Fruit fly (Drosophila melanogaster) whole organism, pupa: ENCODE data around the gene p38c.

Source experiments
- CG10348 ChIP-seq: fragments of 200-800 bp; sonication (Bioruptor generic); IDR thresholded peaks from 2 replicates; pipeline ENCODE4 v1.3.6; 2022; ENCODE audit warnings: missing biosample characterization, missing genetic modification characterization
- CG17806 ChIP-seq: fragments of 200-800 bp; sonication (Bioruptor generic); optimal IDR thresholded peaks from 2 replicates; lab custom pipeline; 2018; ENCODE audit warnings: missing biosample characterization, mild to moderate bottlenecking, missing genetic modification characterization, moderate library complexity
- CG32121 ChIP-seq: fragments of 200-800 bp; sonication (Bioruptor generic); IDR thresholded peaks from 2 replicates; pipeline ENCODE4 v1.3.6; 2022; ENCODE audit warnings: missing biosample characterization, missing genetic modification characterization
- D1 ChIP-seq: fragments of 200-800 bp; sonication (Bioruptor generic); optimal IDR thresholded peaks from 2 replicates; lab custom pipeline; 2018; ENCODE audit warnings: missing biosample characterization, mild to moderate bottlenecking, missing genetic modification characterization, moderate library complexity
- EcR ChIP-seq: fragments of 200-800 bp; sonication (Bioruptor generic); optimal IDR thresholded peaks from 3 replicates; lab custom pipeline; 2019; ENCODE audit warnings: missing biosample characterization, missing genetic modification characterization, mild to moderate bottlenecking, moderate library complexity, missing genetic modification reagents
- Ets98B ChIP-seq: fragments of 200-800 bp; sonication (Bioruptor generic); IDR thresholded peaks from 2 replicates; pipeline ENCODE4 v1.3.6; 2022; ENCODE audit warnings: missing biosample characterization, missing genetic modification characterization
- Snoo ChIP-seq: fragments of 200-800 bp; sonication (Bioruptor generic); optimal IDR thresholded peaks from 3 replicates; lab custom pipeline; 2017; ENCODE audit warnings: missing biosample characterization, mild to moderate bottlenecking, missing genetic modification characterization, inconsistent platforms

dm6 chr3R:24161173-24161811 lies 11.3 kb upstream of the p38c start, which contains the start of the genes Myo95E and TBC1d7:
- TF ChIP-seq Snoo: peak; percentile 89
- TF ChIP-seq Ets98B (GFP tag; lab: Robert Waterston, UW): peak; percentile 93
- no peak for TF ChIP-seq D1 (tag; lab: Kevin White, UChicago)
- peak; percentile 87 for TF ChIP-seq CG17806 (tag; lab: Kevin White, UChicago)
- peak; percentile 94 for TF ChIP-seq CG32121 (GFP tag; lab: Robert Waterston, UW)
- TF ChIP-seq EcR (GFP tag; lab: Kevin White, UChicago): peak; percentile 36
- peak; percentile 86 for TF ChIP-seq CG10348 (GFP tag; lab: Robert Waterston, UW)
